Worm (Caenorhabditis elegans): ENCODE results near the gene nhr-130.

The nhr-130 gene

ce11 chrV:502803-503273 is 19.7 kb upstream of the nhr-130 start, which contains the start of gene T01G6.10:
Gene T01G6.10 (minus strand): TSS chrV:503223.
- TF ChIP-seq flh-1 (GFP tag; optimal IDR thresholded peaks at IDR 0.05) (no peak), lsy-2 (tag; optimal IDR thresholded peaks at IDR 0.05) (no peak), ceh-83 (GFP tag; optimal IDR thresholded peaks at IDR 0.05) (no peak), drap-1 (GFP tag; optimal IDR thresholded peaks at IDR 0.05) (no peak), mls-2 (tag; optimal IDR thresholded peaks at IDR 0.05) (no peak), sem-2 (GFP tag; optimal IDR thresholded peaks at IDR 0.05) (no peak), lin-13 (tag; optimal IDR thresholded peaks at IDR 0.05) (no peak), nhr-237 (tag; optimal IDR thresholded peaks at IDR 0.05) (no peak), unc-62 (GFP tag; optimal IDR thresholded peaks at IDR 0.05) (no peak), nhr-2 (tag; optimal IDR thresholded peaks at IDR 0.05) (no peak), M03D4.4 (tag; optimal IDR thresholded peaks at IDR 0.05) (no peak)

ce11 chrV:501230-501629 is 18.1 kb upstream of the nhr-130 start, which contains the start of gene str-256:
Gene str-256 (minus strand): TSS chrV:501330.
- TF ChIP-seq snpc-4 (tag; optimal IDR thresholded peaks at IDR 0.05): no peak
- no peak for TF ChIP-seq flh-1 (GFP tag; optimal IDR thresholded peaks at IDR 0.05)
- TF ChIP-seq nhr-12 (tag; optimal IDR thresholded peaks at IDR 0.05): no peak
- no peak for TF ChIP-seq ham-2 (GFP tag; optimal IDR thresholded peaks at IDR 0.05)
- no peak for TF ChIP-seq ceh-43 (GFP tag; optimal IDR thresholded peaks at IDR 0.05)
- no peak for TF ChIP-seq ztf-11 (tag; optimal IDR thresholded peaks at IDR 0.05)
- TF ChIP-seq mep-1 (tag; optimal IDR thresholded peaks at IDR 0.05): no peak
- no peak for TF ChIP-seq ceh-83 (GFP tag; optimal IDR thresholded peaks at IDR 0.05)
- no peak for TF ChIP-seq cnd-1 (tag; optimal IDR thresholded peaks at IDR 0.05)
- no peak for TF ChIP-seq elt-1 (tag; optimal IDR thresholded peaks at IDR 0.05; ENCODE audit: borderline replicate concordance, insufficient read depth)
- TF ChIP-seq ceh-39 (tag; optimal IDR thresholded peaks at IDR 0.05): no peak
- TF ChIP-seq lsy-2 (tag; optimal IDR thresholded peaks at IDR 0.05): no peak
- TF ChIP-seq unc-62 (GFP tag; optimal IDR thresholded peaks at IDR 0.05): no peak
- no peak for TF ChIP-seq mls-2 (tag; optimal IDR thresholded peaks at IDR 0.05)

- TF ChIP-seq nhr-2 (tag; optimal IDR thresholded peaks at IDR 0.05) (no peak), unc-120 (tag; optimal IDR thresholded peaks at IDR 0.05; ENCODE audit: poor library complexity, severe bottlenecking) (no peak)
These were observed 17.4 kb upstream of the nhr-130 start for ce11 chrV:500535-500934.

ce11 chrV:497399-497798 is 14.3 kb upstream of the nhr-130 start, which contains the start of gene T01G6.1:
Gene T01G6.1 (plus strand): TSS chrV:497699.
- TF ChIP-seq M03D4.4 (tag; optimal IDR thresholded peaks at IDR 0.05) (no peak), tbx-8 (GFP tag; optimal IDR thresholded peaks at IDR 0.05) (no peak)

ce11 chrV:494284-494683 is 11.1 kb upstream of the nhr-130 start, which contains the start of gene nhr-131:
Gene nhr-131 (plus strand): TSS chrV:494370.
- TF ChIP-seq blmp-1 (tag; optimal IDR thresholded peaks at IDR 0.05): no peak
- TF ChIP-seq ceh-43 (GFP tag; optimal IDR thresholded peaks at IDR 0.05): no peak
- TF ChIP-seq zip-8 (tag; optimal IDR thresholded peaks at IDR 0.05): no peak
- TF ChIP-seq elt-3 (tag; optimal IDR thresholded peaks at IDR 0.05): no peak
- no peak for TF ChIP-seq sem-2 (GFP tag; optimal IDR thresholded peaks at IDR 0.05)
- no peak for TF ChIP-seq pha-4 (tag; optimal IDR thresholded peaks at IDR 0.05)
- TF ChIP-seq drap-1 (GFP tag; optimal IDR thresholded peaks at IDR 0.05): no peak
- TF ChIP-seq ces-1 (GFP tag; optimal IDR thresholded peaks at IDR 0.05): no peak
- no peak for TF ChIP-seq hlh-1 (tag; optimal IDR thresholded peaks at IDR 0.05)
- no peak for TF ChIP-seq M03D4.4 (tag; optimal IDR thresholded peaks at IDR 0.05)
- TF ChIP-seq nhr-237 (tag; optimal IDR thresholded peaks at IDR 0.05): no peak
- no peak for TF ChIP-seq ztf-11 (tag; optimal IDR thresholded peaks at IDR 0.05)
- TF ChIP-seq tbx-8 (GFP tag; optimal IDR thresholded peaks at IDR 0.05): no peak
- no peak for TF ChIP-seq mls-2 (tag; optimal IDR thresholded peaks at IDR 0.05)
- TF ChIP-seq bed-3 (GFP tag; optimal IDR thresholded peaks at IDR 0.05): no peak
- TF ChIP-seq unc-39 (tag; optimal IDR thresholded peaks at IDR 0.05): no peak
- no peak for TF ChIP-seq flh-1 (GFP tag; optimal IDR thresholded peaks at IDR 0.05)
- no peak for TF ChIP-seq nhr-28 (tag; optimal IDR thresholded peaks at IDR 0.05)

- TF ChIP-seq lin-32 (GFP tag; optimal IDR thresholded peaks at IDR 0.05): no peak
- no peak for TF ChIP-seq M03D4.4 (tag; optimal IDR thresholded peaks at IDR 0.05)
- no peak for TF ChIP-seq sptf-1 (tag; optimal IDR thresholded peaks at IDR 0.05)
- no peak for TF ChIP-seq ham-2 (GFP tag; optimal IDR thresholded peaks at IDR 0.05)
- no peak for TF ChIP-seq nhr-12 (tag; optimal IDR thresholded peaks at IDR 0.05)
- TF ChIP-seq elt-1 (tag; optimal IDR thresholded peaks at IDR 0.05; ENCODE audit: borderline replicate concordance, insufficient read depth): no peak
- no peak for TF ChIP-seq hlh-1 (tag; optimal IDR thresholded peaks at IDR 0.05)
- no peak for TF ChIP-seq bed-3 (GFP tag; optimal IDR thresholded peaks at IDR 0.05)
- TF ChIP-seq mep-1 (tag; optimal IDR thresholded peaks at IDR 0.05): no peak
- no peak for TF ChIP-seq nhr-237 (tag; optimal IDR thresholded peaks at IDR 0.05)
- TF ChIP-seq cnd-1 (tag; optimal IDR thresholded peaks at IDR 0.05): no peak
- no peak for TF ChIP-seq mls-2 (tag; optimal IDR thresholded peaks at IDR 0.05)
These were observed 8.3 kb upstream of the nhr-130 start, which contains the start of gene str-196 for ce11 chrV:491432-491831. Gene str-196 (plus strand): TSS chrV:491732.

Data from whole organism, mixed stage, embryonic.